Worm (Caenorhabditis elegans) whole organism, young adult: ENCODE results near the gene K10C2.12.

Source experiments
- B0261.1 ChIP-seq: sonication (generic microtip); optimal IDR thresholded peaks from 2 replicates; lab custom pipeline; 2016; ENCODE audit warnings: mild to moderate bottlenecking, missing genetic modification characterization, moderate library complexity, missing compliant biosample characterization
- D2030.7 ChIP-seq: fragments of 200-800 bp; sonication (Bioruptor generic); IDR thresholded peaks from 2 replicates; pipeline ENCODE4 v1.3.6; 2022; ENCODE audit warnings: missing genetic modification reagents, missing genetic modification characterization, missing compliant biosample characterization
- F22D6.2 ChIP-seq: sonication (generic microtip); optimal IDR thresholded peaks from 2 replicates; lab custom pipeline; 2016; ENCODE audit warnings: mild to moderate bottlenecking, missing genetic modification characterization, missing compliant biosample characterization
- F33H1.4 ChIP-seq: fragments of 200-800 bp; sonication (Bioruptor generic); IDR thresholded peaks from 2 replicates; pipeline ENCODE4 v1.3.6; 2022; ENCODE audit warnings: missing genetic modification reagents, missing genetic modification characterization, missing compliant biosample characterization
- F39B2.1 ChIP-seq: fragments of 200-800 bp; sonication (Bioruptor generic); IDR thresholded peaks from 2 replicates; pipeline ENCODE4 v1.3.6; 2022; ENCODE audit warnings: missing genetic modification reagents, missing genetic modification characterization, missing compliant biosample characterization
- F49E8.2 ChIP-seq: sonication (generic microtip); optimal IDR thresholded peaks from 3 replicates; lab custom pipeline; 2017; ENCODE audit warnings: missing genetic modification characterization, mild to moderate bottlenecking, missing compliant biosample characterization, antibody characterized with exemption, moderate library complexity; ENCODE audit not compliant: insufficient read depth
- F52B5.7 ChIP-seq: sonication (generic microtip); optimal IDR thresholded peaks from 2 replicates; lab custom pipeline; 2016; ENCODE audit warnings: mild to moderate bottlenecking, missing genetic modification characterization, missing compliant biosample characterization
- K12H6.12 ChIP-seq: fragments of 200-800 bp; sonication (Bioruptor generic); optimal IDR thresholded peaks from 2 replicates; lab custom pipeline; 2018; ENCODE audit warnings: mild to moderate bottlenecking, missing genetic modification characterization, missing compliant biosample characterization
- Y79H2A.3 ChIP-seq: fragments of 200-800 bp; sonication (Bioruptor generic); conservative IDR thresholded peaks from 2 replicates; pipeline ENCODE4 v1.3.6; 2022; ENCODE audit warnings: missing genetic modification reagents, missing genetic modification characterization, missing compliant biosample characterization
- atf-7 ChIP-seq: sonication (generic microtip); optimal IDR thresholded peaks from 2 replicates; lab custom pipeline; 2017; ENCODE audit warnings: mild to moderate bottlenecking, missing genetic modification characterization, missing compliant biosample characterization
- bed-1 ChIP-seq: fragments of 200-800 bp; sonication (Bioruptor generic); IDR thresholded peaks from 2 replicates; pipeline ENCODE4 v1.3.6; 2022; ENCODE audit warnings: missing genetic modification reagents, missing genetic modification characterization, missing compliant biosample characterization
- ceh-40 ChIP-seq: fragments of 200-800 bp; sonication (Bioruptor generic); IDR thresholded peaks from 2 replicates; pipeline ENCODE4 v1.3.6; 2022; ENCODE audit warnings: missing genetic modification characterization, missing compliant biosample characterization
- ceh-58 ChIP-seq: fragments of 200-800 bp; sonication (Bioruptor generic); IDR thresholded peaks from 2 replicates; pipeline ENCODE4 v1.3.6; 2022; ENCODE audit warnings: missing genetic modification characterization, missing compliant biosample characterization
- chd-7 ChIP-seq: sonication (generic microtip); optimal IDR thresholded peaks from 2 replicates; lab custom pipeline; 2016; ENCODE audit warnings: mild to moderate bottlenecking, missing genetic modification characterization, moderate library complexity, missing compliant biosample characterization
- dox-1 ChIP-seq: fragments of 200-800 bp; sonication (Bioruptor generic); IDR thresholded peaks from 2 replicates; pipeline ENCODE4 v1.3.6; 2022; ENCODE audit warnings: missing genetic modification reagents, missing genetic modification characterization, missing compliant biosample characterization
- egrh-3 ChIP-seq: fragments of 200-800 bp; sonication (Bioruptor generic); IDR thresholded peaks from 2 replicates; pipeline ENCODE4 v1.3.6; 2022; ENCODE audit warnings: missing genetic modification reagents, missing genetic modification characterization, missing compliant biosample characterization
- gei-17 ChIP-seq: fragments of 200-800 bp; sonication (Bioruptor generic); optimal IDR thresholded peaks from 2 replicates; lab custom pipeline; 2018; ENCODE audit warnings: mild to moderate bottlenecking, missing genetic modification characterization, missing compliant biosample characterization
- hmg-20 ChIP-seq: fragments of 200-800 bp; sonication (Bioruptor generic); IDR thresholded peaks from 2 replicates; pipeline ENCODE4 v1.3.6; 2022; ENCODE audit warnings: missing genetic modification reagents, missing genetic modification characterization, missing compliant biosample characterization
- lag-1 ChIP-seq: fragments of 200-800 bp; sonication (Bioruptor generic); IDR thresholded peaks from 2 replicates; pipeline ENCODE4 v1.3.6; 2022; ENCODE audit warnings: missing genetic modification reagents, missing genetic modification characterization, missing compliant biosample characterization
- lin-40 ChIP-seq: sonication (generic microtip); optimal IDR thresholded peaks from 2 replicates; lab custom pipeline; 2016; ENCODE audit warnings: missing genetic modification characterization, mild to moderate bottlenecking, missing compliant biosample characterization, missing genotype, missing genetic modification reagents
- madf-10 ChIP-seq: sonication (generic microtip); optimal IDR thresholded peaks from 2 replicates; lab custom pipeline; 2016; ENCODE audit warnings: mild to moderate bottlenecking, missing genetic modification characterization, missing compliant biosample characterization
- madf-3 ChIP-seq: fragments of 200-800 bp; sonication (Bioruptor generic); IDR thresholded peaks from 2 replicates; pipeline ENCODE4 v1.3.6; 2022; ENCODE audit warnings: missing genetic modification reagents, missing genetic modification characterization, missing compliant biosample characterization
- mes-4 ChIP-seq: sonication (generic microtip); optimal IDR thresholded peaks from 2 replicates; lab custom pipeline; 2016; ENCODE audit warnings: missing genotype, missing genetic modification characterization, missing compliant biosample characterization
- mxl-1 ChIP-seq: sonication (generic microtip); optimal IDR thresholded peaks from 2 replicates; lab custom pipeline; 2016; ENCODE audit warnings: missing genetic modification characterization, missing compliant biosample characterization
- nfyb-1 ChIP-seq: fragments of 200-800 bp; sonication (Bioruptor generic); IDR thresholded peaks from 2 replicates; pipeline ENCODE4 v1.3.6; 2022; ENCODE audit warnings: missing genetic modification reagents, missing genetic modification characterization, missing compliant biosample characterization
- nhr-80 ChIP-seq: sonication (generic microtip); optimal IDR thresholded peaks from 2 replicates; lab custom pipeline; 2016; ENCODE audit warnings: missing genetic modification characterization, missing compliant biosample characterization
- nhr-90 ChIP-seq: sonication (generic microtip); optimal IDR thresholded peaks from 2 replicates; lab custom pipeline; 2016; ENCODE audit warnings: missing genotype, mild to moderate bottlenecking, missing genetic modification characterization, missing compliant biosample characterization
- pbrm-1 ChIP-seq: fragments of 200-800 bp; sonication (Bioruptor generic); IDR thresholded peaks from 2 replicates; pipeline ENCODE4 v1.3.6; 2022; ENCODE audit warnings: missing genetic modification reagents, missing genetic modification characterization, missing compliant biosample characterization
- rec-8 ChIP-seq, 2 experiments: sonication (generic microtip); optimal IDR thresholded peaks; 2 replicates each; lab custom pipeline; 2016; ENCODE audit warnings: mild to moderate bottlenecking in 2 of 2, missing genetic modification characterization in 2 of 2, missing genetic modification reagents in 2 of 2, missing genotype in 2 of 2, missing biosample characterization in 1 of 2, missing compliant biosample characterization in 1 of 2, moderate library complexity in 1 of 2
- snpc-3.4 ChIP-seq: sonication (generic microtip); optimal IDR thresholded peaks from 2 replicates; lab custom pipeline; 2017; ENCODE audit warnings: missing genetic modification characterization, mild to moderate bottlenecking, missing compliant biosample characterization, antibody characterized with exemption, moderate library complexity, missing genotype, missing genetic modification reagents
- snpc-4 ChIP-seq, 5 experiments: fragments of 150-350 bp in 1 of 5; sonication (generic microtip) in 4 of 5; optimal IDR thresholded peaks; 2 replicates each; lab custom pipeline; 2014 to 2018; ENCODE audit warnings: missing genetic modification characterization in 5 of 5, missing biosample characterization in 3 of 5, antibody characterized with exemption in 2 of 5, mild to moderate bottlenecking in 2 of 5, missing compliant biosample characterization in 2 of 5, missing genotype in 2 of 5, moderate library complexity in 2 of 5, missing genetic modification reagents in 1 of 5
- somi-1 ChIP-seq: fragments of 200-800 bp; sonication (Bioruptor generic); optimal IDR thresholded peaks from 2 replicates; lab custom pipeline; 2018; ENCODE audit warnings: mild to moderate bottlenecking, missing genetic modification characterization, missing compliant biosample characterization
- sptf-2 ChIP-seq: fragments of 200-800 bp; sonication (Bioruptor generic); optimal IDR thresholded peaks from 2 replicates; lab custom pipeline; 2018; ENCODE audit warnings: mild to moderate bottlenecking, missing genetic modification characterization, missing compliant biosample characterization
- tbp1 ChIP-seq: fragments of 200-800 bp; sonication (Bioruptor generic); optimal IDR thresholded peaks from 2 replicates; lab custom pipeline; 2018; ENCODE audit warnings: mild to moderate bottlenecking, missing genetic modification characterization, missing compliant biosample characterization
- zfh-2 ChIP-seq: fragments of 200-800 bp; sonication (Bioruptor generic); conservative IDR thresholded peaks from 2 replicates; pipeline ENCODE4 v1.3.6; 2022; ENCODE audit warnings: missing genetic modification reagents, missing genetic modification characterization, missing compliant biosample characterization

The K10C2.12 gene

DNA sequence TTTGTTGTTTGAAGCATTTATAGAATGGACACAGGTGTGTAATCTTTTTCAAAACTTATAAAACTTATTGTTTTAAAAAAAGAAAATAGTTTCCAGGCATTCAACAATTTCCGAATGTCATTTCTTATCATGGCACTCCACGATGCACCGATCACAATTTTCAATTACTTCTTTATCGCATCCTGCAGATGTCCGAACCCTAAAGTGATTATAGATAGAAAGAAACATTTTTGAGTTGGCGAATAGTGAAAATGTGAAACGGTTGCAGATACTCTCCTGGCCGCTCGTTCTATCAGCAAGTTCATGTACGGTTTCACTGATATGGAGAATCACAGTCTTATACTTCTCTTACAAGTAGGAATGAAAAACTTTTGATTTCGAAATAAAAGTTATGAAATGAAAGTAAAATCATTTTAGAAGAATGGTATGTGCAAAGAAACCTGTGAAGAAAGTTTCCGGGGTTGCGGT is 42.4 kb upstream of the K10C2.12 start, which contains the start of gene C15B12.2:
Gene C15B12.2 (plus strand): TSS at position 418 of the 468 bp plus-strand sequence.
- TF ChIP-seq nhr-80 (tag; lab: Kevin White, UChicago) (peak; percentile 78), F49E8.2 (tag; lab: Kevin White, UChicago) (no peak)

DNA sequence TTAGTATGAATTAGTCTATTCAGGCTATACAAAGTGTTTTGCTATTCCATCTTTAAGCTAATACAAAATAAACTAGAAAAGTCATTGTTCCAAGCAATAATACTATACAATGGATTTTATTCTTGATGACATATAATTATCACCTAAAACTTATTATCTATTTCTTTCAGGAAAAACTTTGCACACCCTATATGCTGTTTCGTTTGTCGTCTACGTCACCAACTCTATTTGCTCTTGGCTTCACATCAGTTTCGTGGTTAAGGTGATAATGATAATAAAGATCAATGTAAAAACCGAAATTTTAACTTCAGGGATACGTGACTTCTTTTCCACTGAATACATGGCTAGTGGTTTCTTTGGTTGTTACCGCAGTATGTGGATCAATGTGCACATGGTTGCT is 41.9 kb upstream of the K10C2.12 start:
- no peak for TF ChIP-seq tbp1
- no peak for TF ChIP-seq F33H1.4 (GFP tag; lab: Robert Waterston, UW)
- TF ChIP-seq F39B2.1 = no peak
- TF ChIP-seq somi-1 (GFP tag; lab: Kevin White, UChicago) = no peak
- no peak for TF ChIP-seq gei-17 (GFP tag; lab: Kevin White, UChicago)
- no peak for TF ChIP-seq madf-10 (tag; lab: Kevin White, UChicago)
- TF ChIP-seq snpc-3.4 (tag; lab: Kevin White, UChicago) = no peak
- no peak for TF ChIP-seq bed-1 (GFP tag; lab: Robert Waterston, UW)
- no peak for TF ChIP-seq sptf-2 (GFP tag; lab: Kevin White, UChicago)
- no peak for TF ChIP-seq lag-1 (GFP tag; lab: Robert Waterston, UW)
- TF ChIP-seq F52B5.7 (tag; lab: Kevin White, UChicago) = no peak

DNA sequence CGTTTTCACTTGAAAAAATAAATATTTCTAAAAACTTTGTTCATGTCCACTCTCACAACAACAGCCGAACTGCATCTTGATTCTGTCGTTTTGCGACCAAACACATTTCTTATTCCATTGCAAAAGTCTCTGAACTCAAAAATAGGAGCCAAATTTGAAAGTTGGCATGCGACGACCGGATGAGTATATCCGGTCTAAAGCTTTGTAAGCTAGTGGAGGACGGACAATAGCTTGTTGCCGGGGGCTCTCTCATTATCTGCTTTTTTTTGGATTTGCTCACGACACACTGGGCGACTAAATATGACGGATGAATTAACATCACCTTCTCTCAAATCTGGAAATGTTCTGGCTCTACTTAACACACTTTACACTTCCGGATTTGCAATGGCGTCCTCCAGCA is 41.1 kb upstream of the K10C2.12 start, which contains the start of gene K04E7.1:
Gene K04E7.1 (plus strand): TSS at position 301 of the 400 bp plus-strand sequence.
- no peak for TF ChIP-seq snpc-4 (GFP tag; optimal IDR thresholded peaks at IDR 0.05; lab: Kevin White, UChicago)
- TF ChIP-seq snpc-4 (tag; optimal IDR thresholded peaks at IDR 0.05; lab: Kevin White, UChicago) = no peak
- TF ChIP-seq mxl-1 (tag; lab: Kevin White, UChicago) = no peak
- no peak for TF ChIP-seq K12H6.12 (tag; lab: Kevin White, UChicago)
- no peak for TF ChIP-seq nhr-90
- TF ChIP-seq madf-3 (GFP tag; lab: Robert Waterston, UW) = no peak
- TF ChIP-seq egrh-3 (GFP tag; lab: Robert Waterston, UW) = no peak
- TF ChIP-seq nfyb-1 (GFP tag; lab: Robert Waterston, UW) = no peak
- TF ChIP-seq hmg-20 (GFP tag; lab: Robert Waterston, UW) = no peak
- no peak for TF ChIP-seq chd-7 (tag; lab: Kevin White, UChicago)
- no peak for TF ChIP-seq F22D6.2
- no peak for TF ChIP-seq mes-4 (tag; lab: Kevin White, UChicago)
- TF ChIP-seq pbrm-1 (GFP tag; lab: Robert Waterston, UW) = no peak
- no peak for TF ChIP-seq ceh-40 (GFP tag; lab: Robert Waterston, UW)
- TF ChIP-seq atf-7 = no peak
- no peak for TF ChIP-seq ceh-58 (GFP tag; lab: Robert Waterston, UW)

DNA sequence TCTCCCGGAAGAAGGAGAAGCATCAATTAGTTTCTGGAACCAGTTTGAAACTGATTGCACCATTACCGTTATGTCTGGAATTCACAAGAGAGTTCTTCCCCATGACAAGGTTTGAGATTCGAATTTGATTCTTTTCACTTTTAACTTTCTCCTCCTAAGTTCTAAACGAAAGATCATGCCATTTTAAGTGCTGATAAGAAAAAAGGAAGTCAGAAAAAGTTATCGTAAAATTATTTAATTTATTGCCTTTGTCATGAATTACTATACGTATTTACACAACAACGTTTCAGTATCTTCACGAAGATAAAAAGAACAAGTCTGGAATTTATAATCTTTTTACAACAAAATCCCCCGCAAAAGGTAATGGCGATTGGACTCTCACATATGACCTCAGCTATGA is 39.5 kb upstream of the K10C2.12 start:
- no peak for TF ChIP-seq B0261.1 (tag; lab: Kevin White, UChicago)
- no peak for TF ChIP-seq snpc-3.4 (tag; lab: Kevin White, UChicago)
- no peak for TF ChIP-seq gei-17 (GFP tag; lab: Kevin White, UChicago)
- TF ChIP-seq lin-40 (tag; lab: Kevin White, UChicago) = no peak
- peak; percentile 37 for TF ChIP-seq nhr-80 (tag; lab: Kevin White, UChicago)

DNA sequence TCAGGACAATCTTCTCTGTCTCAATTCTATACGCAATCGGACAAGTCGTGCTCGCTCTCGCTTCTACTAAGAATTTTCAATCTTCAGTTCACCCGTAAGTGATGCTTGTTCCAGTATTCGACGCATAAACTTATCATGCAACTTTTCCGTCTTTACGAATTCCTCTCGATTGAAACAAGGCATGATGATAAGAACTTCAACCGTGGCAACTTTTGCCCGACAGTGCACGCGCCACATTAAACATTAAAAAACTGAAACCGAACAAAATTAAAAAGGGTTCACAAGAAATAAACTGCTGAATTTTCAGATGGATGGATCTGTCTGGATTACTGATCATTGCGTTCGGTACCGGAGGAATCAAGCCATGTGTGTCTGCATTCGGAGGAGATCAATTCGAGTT is 37.9 kb upstream of the K10C2.12 start:
- TF ChIP-seq dox-1 (GFP tag; lab: Robert Waterston, UW) (no peak), D2030.7 (GFP tag; lab: Robert Waterston, UW) (no peak), somi-1 (GFP tag; lab: Kevin White, UChicago) (no peak), nhr-80 (tag; lab: Kevin White, UChicago) (peak; percentile 54), Y79H2A.3 (no peak), zfh-2 (GFP tag; lab: Robert Waterston, UW) (no peak), rec-8 (tag; optimal IDR thresholded peaks at IDR 0.05; lab: Kevin White, UChicago) (no peak)
